Worm (Caenorhabditis elegans) whole organism, mixed stage, embryonic: ENCODE measurements around the gene Y54G2A.40.

Source experiments
- ceh-43 ChIP-seq: fragments of 200-800 bp; sonication (Bioruptor generic); optimal IDR thresholded peaks from 2 replicates; lab custom pipeline; 2018; ENCODE audit warnings: mild to moderate bottlenecking, missing genetic modification characterization, moderate library complexity, missing compliant biosample characterization
- ces-1 ChIP-seq: fragments of 150-350 bp; optimal IDR thresholded peaks from 2 replicates; lab custom pipeline; 2014; ENCODE audit warnings: missing biosample characterization, missing genetic modification reagents, missing genetic modification characterization
- mep-1 ChIP-seq: fragments of 150-350 bp; optimal IDR thresholded peaks from 2 replicates; lab custom pipeline; 2017; ENCODE audit warnings: missing biosample characterization, missing genetic modification reagents, missing genetic modification characterization, inconsistent platforms
- nhr-2 ChIP-seq: fragments of 150-350 bp; optimal IDR thresholded peaks from 2 replicates; lab custom pipeline; 2014; ENCODE audit warnings: missing biosample characterization, missing genetic modification characterization
- sptf-1 ChIP-seq: sonication (generic microtip); optimal IDR thresholded peaks from 2 replicates; lab custom pipeline; 2017; ENCODE audit warnings: mild to moderate bottlenecking, missing genetic modification characterization, moderate library complexity, missing compliant biosample characterization
- unc-62 ChIP-seq: fragments of 150-350 bp; optimal IDR thresholded peaks from 2 replicates; lab custom pipeline; 2014; ENCODE audit warnings: missing biosample characterization, missing genetic modification reagents, missing genetic modification characterization

DNA sequence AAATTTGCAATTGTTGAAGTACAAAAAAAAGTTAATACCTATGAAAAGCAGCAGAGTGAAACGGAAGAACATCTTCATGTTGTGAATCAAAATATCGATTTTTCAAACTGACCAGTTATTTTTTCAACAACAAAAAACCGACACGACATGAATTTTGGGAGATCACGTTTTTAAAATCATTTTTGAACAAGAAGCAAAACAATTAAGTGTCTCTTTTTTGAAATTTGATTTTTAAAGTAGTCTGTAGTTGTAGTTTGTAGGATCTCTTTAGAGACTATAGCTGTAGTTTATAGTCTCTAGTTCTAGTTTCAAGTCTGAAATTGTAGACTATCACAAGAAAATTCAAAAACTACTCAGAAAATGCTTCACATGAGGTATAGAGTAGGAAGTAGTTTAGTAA lies 2.4 kb upstream of the Y54G2A.40 start, which contains the start of gene Y54G2A.15:
- TF ChIP-seq mep-1 (tag; lab: Kevin White, UChicago) = no peak
- no peak for TF ChIP-seq ceh-43 (GFP tag; lab: Kevin White, UChicago)
- TF ChIP-seq unc-62 (GFP tag; lab: Kevin White, UChicago) = no peak
- no peak for TF ChIP-seq ces-1 (GFP tag; lab: Kevin White, UChicago)
- TF ChIP-seq sptf-1 (tag; lab: Kevin White, UChicago) = no peak
- no peak for TF ChIP-seq nhr-2 (tag; lab: Kevin White, UChicago)
